Worm (Caenorhabditis elegans): Measurements from ENCODE around the gene fat-3.
A peak's percentile ranks its signal among the peaks of the same experiment; 100 is the strongest.

Gene fat-3

DNA sequence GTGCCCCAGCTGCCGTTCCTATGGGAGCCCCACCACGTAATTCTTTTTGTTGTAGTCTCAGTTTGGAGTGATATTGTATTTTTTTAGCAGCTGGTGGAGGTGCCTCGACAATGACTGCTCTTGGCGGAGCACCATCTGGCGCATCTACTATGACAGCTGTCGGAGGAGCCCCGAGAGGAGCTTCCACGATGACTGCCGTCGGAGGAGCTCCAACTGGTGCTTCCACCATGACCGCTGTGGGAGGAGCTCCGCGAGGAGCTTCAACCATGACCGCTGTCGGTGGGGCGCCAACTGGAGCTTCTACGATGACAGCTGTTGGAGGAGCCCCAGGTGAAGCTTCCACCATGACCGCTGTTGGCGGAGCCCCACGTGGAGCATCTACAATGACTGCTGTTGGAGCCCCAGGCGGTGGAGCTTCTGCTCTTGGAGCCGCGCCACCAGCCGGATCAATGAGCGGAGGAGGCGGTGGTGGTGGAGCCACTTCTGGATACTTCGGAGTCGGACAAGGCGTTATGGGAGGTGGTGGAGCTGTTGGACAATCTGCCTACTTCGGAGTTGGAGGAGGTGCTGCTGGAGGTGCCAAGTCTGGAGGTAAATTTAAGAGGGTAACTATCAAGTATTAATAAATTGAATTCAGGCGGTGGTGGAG is 50.1 kb downstream of the fat-3 start:
- no peak for TF ChIP-seq ceh-82 (tag; optimal IDR thresholded peaks at IDR 0.05)

DNA sequence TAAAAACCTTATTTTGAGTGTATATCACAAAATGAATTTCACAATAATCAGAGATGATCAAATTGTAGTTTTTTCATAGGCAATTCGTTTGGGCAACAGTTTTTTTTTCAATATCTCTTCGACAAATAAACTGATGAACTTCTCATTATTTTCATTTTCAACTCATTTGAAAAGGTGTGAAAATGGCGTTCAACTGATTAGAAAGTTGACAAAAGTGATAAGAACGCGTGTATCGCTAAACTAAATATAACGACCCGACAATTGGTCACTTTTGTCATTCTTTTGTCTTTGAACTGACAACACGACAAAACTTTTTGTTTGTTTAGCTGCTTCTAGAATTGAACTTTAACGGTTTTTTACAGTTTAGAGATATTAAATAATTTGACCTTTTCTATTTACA is 52.1 kb downstream of the fat-3 start:
- TF ChIP-seq pqm-1 (tag; optimal IDR thresholded peaks at IDR 0.05) = peak; percentile 39
- TF ChIP-seq elt-2 (tag; optimal IDR thresholded peaks at IDR 0.05) = peak; percentile 64
- no peak for TF ChIP-seq egl-27 (tag; optimal IDR thresholded peaks at IDR 0.05)
- TF ChIP-seq nhr-11 (tag; optimal IDR thresholded peaks at IDR 0.05) = no peak
- TF ChIP-seq ceh-16 (tag; optimal IDR thresholded peaks at IDR 0.05) = no peak
- peak; percentile 73 for TF ChIP-seq pha-4 (tag; optimal IDR thresholded peaks at IDR 0.05)
- TF ChIP-seq aly-2 (tag; optimal IDR thresholded peaks at IDR 0.05) = no peak
- TF ChIP-seq jun-1 (tag; optimal IDR thresholded peaks at IDR 0.05) = no peak
- no peak for TF ChIP-seq daf-12 (tag; optimal IDR thresholded peaks at IDR 0.05)
- no peak for TF ChIP-seq nfya-1 (tag; optimal IDR thresholded peaks at IDR 0.05; ENCODE audit: insufficient read depth)

DNA sequence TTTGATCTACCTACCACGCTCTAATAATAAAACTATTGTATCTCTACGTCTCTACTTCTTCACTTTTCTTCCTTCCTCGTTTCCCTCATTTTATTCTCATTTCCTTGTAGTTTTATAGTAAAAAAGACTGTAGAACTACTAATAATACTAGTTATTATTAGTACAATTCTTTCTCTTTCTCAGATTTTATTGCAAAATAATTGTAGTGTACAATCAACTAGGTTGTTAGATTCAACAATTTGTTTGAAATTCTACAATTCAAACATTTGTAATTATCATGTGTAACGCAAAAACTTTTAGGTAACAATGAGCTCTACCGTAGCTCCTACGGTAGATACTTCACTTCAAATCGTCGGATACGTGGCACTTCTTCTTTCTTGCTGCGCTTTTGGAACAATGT is 52.9 kb downstream of the fat-3 start, which contains the start of gene K07F5.12:
TSS of gene K07F5.12 (plus strand) at position 301 of the 400 bp plus-strand sequence.
- TF ChIP-seq ztf-11 (tag; optimal IDR thresholded peaks at IDR 0.05) = no peak
- no peak for TF ChIP-seq ama-1 (optimal IDR thresholded peaks at IDR 0.05)
- TF ChIP-seq fos-1 (tag; optimal IDR thresholded peaks at IDR 0.05) = no peak
- TF ChIP-seq jun-1 (tag; optimal IDR thresholded peaks at IDR 0.05) = no peak
- no peak for TF ChIP-seq nhr-43 (tag; optimal IDR thresholded peaks at IDR 0.05; ENCODE audit: poor library complexity, severe bottlenecking)
- TF ChIP-seq ceh-28 (tag; optimal IDR thresholded peaks at IDR 0.05) = no peak
- TF ChIP-seq lin-39 (tag; optimal IDR thresholded peaks at IDR 0.05) = no peak
- TF ChIP-seq nhr-11 (tag; optimal IDR thresholded peaks at IDR 0.05) = no peak
- no peak for TF ChIP-seq sea-2 (GFP tag; optimal IDR thresholded peaks at IDR 0.05)
- no peak for TF ChIP-seq elt-3 (tag; optimal IDR thresholded peaks at IDR 0.05)
- no peak for TF ChIP-seq ZK546.5 (tag; optimal IDR thresholded peaks at IDR 0.05)
